Worm (Caenorhabditis elegans): Measurements from ENCODE around the gene Y52E8A.6.

DNA sequence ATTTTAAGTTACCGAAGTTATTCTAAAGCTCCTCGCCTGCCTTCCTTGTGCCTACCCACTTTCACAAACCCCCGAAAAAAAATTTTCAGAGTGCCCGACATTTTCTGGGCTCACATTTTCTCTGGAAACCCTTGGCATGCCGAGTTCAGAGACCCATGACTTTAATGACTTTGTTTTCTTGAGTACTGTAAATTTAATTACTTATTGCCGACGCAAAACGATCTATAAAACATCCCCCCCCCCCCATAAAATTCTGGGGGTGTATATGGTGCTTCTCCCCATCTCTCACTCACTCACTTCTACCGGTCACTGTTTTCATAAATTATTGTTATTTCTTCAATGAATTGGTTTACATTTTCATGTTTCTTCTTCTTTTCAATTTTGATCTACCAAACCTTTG lies 48.2 kb upstream of the Y52E8A.6 start, which contains the start of gene try-9:
- no peak for TF ChIP-seq hlh-15 (tag; optimal IDR thresholded peaks at IDR 0.05)
- no peak for TF ChIP-seq nfya-1 (tag; optimal IDR thresholded peaks at IDR 0.05)
- TF ChIP-seq unc-55 (GFP tag; optimal IDR thresholded peaks at IDR 0.05) = no peak
- TF ChIP-seq ama-1 (optimal IDR thresholded peaks at IDR 0.05) = no peak
